Worm (Caenorhabditis elegans) whole organism, mixed stage, embryonic: ENCODE results near the gene rrp-8.

ENCODE experiments used
- blmp-1 ChIP-seq: fragments of 150-350 bp; optimal IDR thresholded peaks from 2 replicates; lab custom pipeline; 2014; ENCODE audit warnings: missing biosample characterization, missing genetic modification characterization
- ham-2 ChIP-seq: fragments of 200-800 bp; sonication (Bioruptor generic); optimal IDR thresholded peaks from 2 replicates; lab custom pipeline; 2018; ENCODE audit warnings: mild to moderate bottlenecking, missing genetic modification characterization, missing compliant biosample characterization
- lin-13 ChIP-seq: fragments of 150-350 bp; optimal IDR thresholded peaks from 2 replicates; lab custom pipeline; 2014; ENCODE audit warnings: missing biosample characterization, missing genetic modification characterization
- mep-1 ChIP-seq: fragments of 150-350 bp; optimal IDR thresholded peaks from 2 replicates; lab custom pipeline; 2017; ENCODE audit warnings: missing biosample characterization, missing genetic modification reagents, missing genetic modification characterization, inconsistent platforms
- nhr-237 ChIP-seq: fragments of 150-350 bp; optimal IDR thresholded peaks from 2 replicates; lab custom pipeline; 2014; ENCODE audit warnings: missing biosample characterization, missing genetic modification characterization
- unc-39 ChIP-seq: fragments of 150-350 bp; optimal IDR thresholded peaks from 2 replicates; lab custom pipeline; 2014; ENCODE audit warnings: missing biosample characterization, missing genetic modification characterization
- unc-62 ChIP-seq: fragments of 150-350 bp; optimal IDR thresholded peaks from 2 replicates; lab custom pipeline; 2014; ENCODE audit warnings: missing biosample characterization, missing genetic modification reagents, missing genetic modification characterization
- ztf-11 ChIP-seq: fragments of 150-350 bp; optimal IDR thresholded peaks from 2 replicates; lab custom pipeline; 2014; ENCODE audit warnings: missing biosample characterization, missing genetic modification characterization

DNA sequence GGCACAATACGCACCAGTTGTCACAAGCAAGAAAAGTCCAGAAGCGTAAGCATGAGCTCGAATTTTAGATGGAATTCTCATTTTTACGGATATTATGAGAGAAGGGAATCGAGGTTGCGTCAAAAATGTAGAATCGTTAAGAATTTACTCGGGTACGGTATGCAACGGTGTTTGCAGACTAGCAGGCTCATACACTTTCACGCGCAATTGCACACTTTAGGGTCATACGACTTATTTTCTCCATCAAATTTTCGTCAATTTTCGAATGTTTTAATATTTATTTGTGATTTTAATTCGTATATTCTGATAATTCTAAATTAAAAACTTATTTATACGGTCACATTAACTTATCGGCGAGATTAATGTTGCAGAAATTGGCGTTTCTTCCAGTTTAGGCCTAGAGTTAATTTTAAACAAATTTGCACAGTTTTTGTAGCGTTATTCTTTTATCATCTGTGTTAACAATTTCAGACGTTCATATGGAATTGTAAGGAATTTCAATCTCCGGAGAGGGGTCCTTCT is 2.9 kb upstream of the rrp-8 start, which contains the start of the genes T07A9.15 and nog-1:
- peak; percentile 65 for TF ChIP-seq mep-1 (tag; lab: Kevin White, UChicago)
- TF ChIP-seq ztf-11 (tag; lab: Kevin White, UChicago) = no peak
- TF ChIP-seq unc-62 (GFP tag; lab: Kevin White, UChicago) = no peak
- TF ChIP-seq ham-2 = no peak
- TF ChIP-seq blmp-1 (tag; lab: Kevin White, UChicago) = no peak
- TF ChIP-seq lin-13 (tag; lab: Kevin White, UChicago) = peak; percentile 13
- peak; percentile 58 for TF ChIP-seq nhr-237
- no peak for TF ChIP-seq unc-39 (tag; lab: Kevin White, UChicago)
